Fruit fly (Drosophila melanogaster) whole organism, pupa: ENCODE measurements around the gene CG17819.

Source experiments
- CG13204 ChIP-seq: fragments of 200-800 bp; sonication (Bioruptor generic); optimal IDR thresholded peaks from 2 replicates; lab custom pipeline; 2018; ENCODE audit warnings: missing biosample characterization, mild to moderate bottlenecking, missing genetic modification characterization, moderate library complexity
- CG14655 ChIP-seq: fragments of 200-800 bp; sonication (Bioruptor generic); optimal IDR thresholded peaks from 3 replicates; lab custom pipeline; 2017; ENCODE audit warnings: mild to moderate bottlenecking, missing biosample characterization, missing genetic modification reagents, missing genetic modification characterization
- CG15710 ChIP-seq: fragments of 200-800 bp; sonication (Bioruptor generic); optimal IDR thresholded peaks from 2 replicates; lab custom pipeline; 2018; ENCODE audit warnings: missing biosample characterization, mild to moderate bottlenecking, missing genetic modification characterization, moderate library complexity
- CG17806 ChIP-seq: fragments of 200-800 bp; sonication (Bioruptor generic); optimal IDR thresholded peaks from 2 replicates; lab custom pipeline; 2018; ENCODE audit warnings: missing biosample characterization, mild to moderate bottlenecking, missing genetic modification characterization, moderate library complexity
- CG32121 ChIP-seq: fragments of 200-800 bp; sonication (Bioruptor generic); IDR thresholded peaks from 2 replicates; pipeline ENCODE4 v1.3.6; 2022; ENCODE audit warnings: missing biosample characterization, missing genetic modification characterization
- CG4496 ChIP-seq: fragments of 200-800 bp; sonication (Bioruptor generic); IDR thresholded peaks from 3 replicates; pipeline ENCODE4 v1.3.6; 2022; ENCODE audit warnings: missing biosample characterization, missing genetic modification characterization
- CG9948 ChIP-seq: fragments of 200-800 bp; sonication (Bioruptor generic); optimal IDR thresholded peaks from 2 replicates; lab custom pipeline; 2018; ENCODE audit warnings: missing biosample characterization, mild to moderate bottlenecking, missing genetic modification characterization, moderate library complexity
- D1 ChIP-seq: fragments of 200-800 bp; sonication (Bioruptor generic); optimal IDR thresholded peaks from 2 replicates; lab custom pipeline; 2018; ENCODE audit warnings: missing biosample characterization, mild to moderate bottlenecking, missing genetic modification characterization, moderate library complexity
- EcR ChIP-seq: fragments of 200-800 bp; sonication (Bioruptor generic); optimal IDR thresholded peaks from 3 replicates; lab custom pipeline; 2019; ENCODE audit warnings: missing biosample characterization, missing genetic modification characterization, mild to moderate bottlenecking, moderate library complexity, missing genetic modification reagents
- Pif1A ChIP-seq: fragments of 200-800 bp; sonication (Bioruptor generic); optimal IDR thresholded peaks from 3 replicates; lab custom pipeline; 2016; ENCODE audit warnings: missing biosample characterization, missing genetic modification characterization
- fd96Ca ChIP-seq: fragments of 200-800 bp; sonication (Bioruptor generic); IDR thresholded peaks from 3 replicates; pipeline ENCODE4 v1.3.6; 2022; ENCODE audit warnings: missing biosample characterization, missing genetic modification characterization
- gl ChIP-seq: fragments of 200-800 bp; sonication (Bioruptor generic); optimal IDR thresholded peaks from 2 replicates; lab custom pipeline; 2018; ENCODE audit warnings: missing biosample characterization, mild to moderate bottlenecking, missing genetic modification characterization

- peak; percentile 97 for TF ChIP-seq Pif1A (GFP tag; lab: Kevin White, UChicago)
- TF ChIP-seq EcR (GFP tag; lab: Kevin White, UChicago), result peak; percentile 47
- peak; percentile 97 for TF ChIP-seq CG17806
- peak; percentile 96 for TF ChIP-seq CG15710 (tag; lab: Kevin White, UChicago)
- peak; percentile 89 for TF ChIP-seq D1 (tag; lab: Kevin White, UChicago)
- TF ChIP-seq CG13204 (GFP tag; lab: Kevin White, UChicago), result peak; percentile 94
- peak; percentile 97 for TF ChIP-seq CG14655 (GFP tag; lab: Kevin White, UChicago)
- peak; percentile 97 for TF ChIP-seq fd96Ca
- peak; percentile 98 for TF ChIP-seq CG4496
- peak; percentile 94 for TF ChIP-seq gl (tag; lab: Kevin White, UChicago)
- TF ChIP-seq CG9948 (tag; lab: Kevin White, UChicago), result peak; percentile 96
- peak; percentile 88 for TF ChIP-seq CG32121 (GFP tag; lab: Robert Waterston, UW)
Observed at dm6 chr3R:21897565-21897964, 12.2 kb upstream of the CG17819 start.
